Fruit fly (Drosophila melanogaster) S2 (cell line): ENCODE results near the gene CG13126.

ENCODE experiments used
- CG8478 ChIP-seq: fragments of >200 bp; optimal IDR thresholded peaks from 2 replicates; lab custom pipeline; 2018
- CTCF ChIP-seq, 2 experiments: fragments of >200 bp; optimal IDR thresholded peaks; 2 replicates each; lab custom pipeline; 2018

dm6 chr2L:9954696-9955095, 715 bp upstream of the CG13126 start:
- TF ChIP-seq CTCF (optimal IDR thresholded peaks at IDR 0.05; lab: Kevin White, UChicago) (no peak), CG8478 (no peak)
